Fruit fly (Drosophila melanogaster) whole organism, pupa: Measurements from ENCODE around the gene gish.

Source experiments
- CG10348 ChIP-seq: fragments of 200-800 bp; sonication (Bioruptor generic); IDR thresholded peaks from 2 replicates; pipeline ENCODE4 v1.3.6; 2022; ENCODE audit warnings: missing biosample characterization, missing genetic modification characterization
- CG12605 ChIP-seq: fragments of 200-800 bp; sonication (Bioruptor generic); IDR thresholded peaks from 2 replicates; pipeline ENCODE4 v1.3.6; 2022; ENCODE audit warnings: missing biosample characterization, missing genetic modification characterization
- CG13204 ChIP-seq: fragments of 200-800 bp; sonication (Bioruptor generic); optimal IDR thresholded peaks from 2 replicates; lab custom pipeline; 2018; ENCODE audit warnings: missing biosample characterization, mild to moderate bottlenecking, missing genetic modification characterization, moderate library complexity
- CG17806 ChIP-seq: fragments of 200-800 bp; sonication (Bioruptor generic); optimal IDR thresholded peaks from 2 replicates; lab custom pipeline; 2018; ENCODE audit warnings: missing biosample characterization, mild to moderate bottlenecking, missing genetic modification characterization, moderate library complexity
- CG32121 ChIP-seq: fragments of 200-800 bp; sonication (Bioruptor generic); IDR thresholded peaks from 2 replicates; pipeline ENCODE4 v1.3.6; 2022; ENCODE audit warnings: missing biosample characterization, missing genetic modification characterization
- CG34367 ChIP-seq: fragments of 200-800 bp; sonication (Bioruptor generic); optimal IDR thresholded peaks from 2 replicates; lab custom pipeline; 2018; ENCODE audit warnings: missing biosample characterization, mild to moderate bottlenecking, missing genetic modification characterization
- CG4496 ChIP-seq: fragments of 200-800 bp; sonication (Bioruptor generic); IDR thresholded peaks from 3 replicates; pipeline ENCODE4 v1.3.6; 2022; ENCODE audit warnings: missing biosample characterization, missing genetic modification characterization
- CG9948 ChIP-seq: fragments of 200-800 bp; sonication (Bioruptor generic); optimal IDR thresholded peaks from 2 replicates; lab custom pipeline; 2018; ENCODE audit warnings: missing biosample characterization, mild to moderate bottlenecking, missing genetic modification characterization, moderate library complexity
- D1 ChIP-seq: fragments of 200-800 bp; sonication (Bioruptor generic); optimal IDR thresholded peaks from 2 replicates; lab custom pipeline; 2018; ENCODE audit warnings: missing biosample characterization, mild to moderate bottlenecking, missing genetic modification characterization, moderate library complexity
- EcR ChIP-seq: fragments of 200-800 bp; sonication (Bioruptor generic); optimal IDR thresholded peaks from 3 replicates; lab custom pipeline; 2019; ENCODE audit warnings: missing biosample characterization, missing genetic modification characterization, mild to moderate bottlenecking, moderate library complexity, missing genetic modification reagents
- Ets98B ChIP-seq: fragments of 200-800 bp; sonication (Bioruptor generic); IDR thresholded peaks from 2 replicates; pipeline ENCODE4 v1.3.6; 2022; ENCODE audit warnings: missing biosample characterization, missing genetic modification characterization
- Pif1A ChIP-seq: fragments of 200-800 bp; sonication (Bioruptor generic); optimal IDR thresholded peaks from 3 replicates; lab custom pipeline; 2016; ENCODE audit warnings: missing biosample characterization, missing genetic modification characterization
- Snoo ChIP-seq: fragments of 200-800 bp; sonication (Bioruptor generic); optimal IDR thresholded peaks from 3 replicates; lab custom pipeline; 2017; ENCODE audit warnings: missing biosample characterization, mild to moderate bottlenecking, missing genetic modification characterization, inconsistent platforms
- rn ChIP-seq: fragments of 200-800 bp; sonication (Bioruptor generic); IDR thresholded peaks from 2 replicates; pipeline ENCODE4 v1.3.6; 2022; ENCODE audit warnings: missing biosample characterization, missing genetic modification characterization

dm6 chr3R:16252898-16253412 lies 19.3 kb upstream of the gish start:
- TF ChIP-seq Ets98B (no peak), D1 (tag; lab: Kevin White, UChicago) (no peak), CG12605 (no peak), CG17806 (tag; lab: Kevin White, UChicago) (peak; percentile 10), CG32121 (GFP tag; lab: Robert Waterston, UW) (no peak), CG34367 (tag; lab: Kevin White, UChicago) (no peak), Pif1A (GFP tag; lab: Kevin White, UChicago) (peak; percentile 55), CG10348 (GFP tag; lab: Robert Waterston, UW) (no peak), CG4496 (GFP tag; lab: Robert Waterston, UW) (no peak), EcR (GFP tag; lab: Kevin White, UChicago) (peak; percentile 70), Snoo (tag; lab: Kevin White, UChicago) (no peak), CG13204 (GFP tag; lab: Kevin White, UChicago) (peak; percentile 79), rn (GFP tag; lab: Robert Waterston, UW) (no peak), CG9948 (no peak)
